Fruit fly (Drosophila melanogaster): ENCODE measurements around the gene CG43233.

CG43233 gene

DNA sequence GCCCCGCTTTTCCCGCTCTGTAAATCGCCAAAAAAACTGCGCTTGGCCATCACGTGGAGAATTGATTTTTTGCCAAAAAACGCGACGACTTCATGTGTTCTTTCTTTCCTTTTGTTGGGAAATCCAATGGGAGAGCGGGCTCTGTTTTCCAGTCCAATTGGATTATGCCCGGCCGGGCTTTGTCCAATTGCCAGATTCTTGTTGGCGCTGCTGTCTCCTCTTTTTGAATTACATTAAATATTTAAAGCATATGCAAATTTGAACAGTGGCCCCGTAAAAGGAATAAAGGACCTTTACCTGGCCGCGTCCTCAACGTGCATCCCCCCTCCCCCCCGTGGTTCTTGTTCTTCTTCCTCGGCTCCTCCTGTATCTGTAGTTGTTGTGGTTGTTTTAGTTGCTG, 43.7 kb downstream of the CG43233 start:
- no peak for TF ChIP-seq fd59A (GFP tag; optimal IDR thresholded peaks at IDR 0.05)
- no peak for TF ChIP-seq CG10631 (GFP tag; optimal IDR thresholded peaks at IDR 0.05)
- no peak for TF ChIP-seq Eip75B (GFP tag; optimal IDR thresholded peaks at IDR 0.05)
- no peak for TF ChIP-seq CG4318 (GFP tag; optimal IDR thresholded peaks at IDR 0.05)
- no peak for TF ChIP-seq CG31627 (GFP tag; optimal IDR thresholded peaks at IDR 0.05)
- TF ChIP-seq CG10669 (GFP tag; optimal IDR thresholded peaks at IDR 0.05): no peak
- TF ChIP-seq Sox15 (GFP tag; optimal IDR thresholded peaks at IDR 0.05): no peak
- no peak for TF ChIP-seq fkh (GFP tag; optimal IDR thresholded peaks at IDR 0.05)
- no peak for TF ChIP-seq CG3032 (tag; optimal IDR thresholded peaks at IDR 0.05)
- TF ChIP-seq CG1621 (tag; optimal IDR thresholded peaks at IDR 0.05): no peak
- no peak for TF ChIP-seq Lpt (GFP tag; optimal IDR thresholded peaks at IDR 0.05)

DNA sequence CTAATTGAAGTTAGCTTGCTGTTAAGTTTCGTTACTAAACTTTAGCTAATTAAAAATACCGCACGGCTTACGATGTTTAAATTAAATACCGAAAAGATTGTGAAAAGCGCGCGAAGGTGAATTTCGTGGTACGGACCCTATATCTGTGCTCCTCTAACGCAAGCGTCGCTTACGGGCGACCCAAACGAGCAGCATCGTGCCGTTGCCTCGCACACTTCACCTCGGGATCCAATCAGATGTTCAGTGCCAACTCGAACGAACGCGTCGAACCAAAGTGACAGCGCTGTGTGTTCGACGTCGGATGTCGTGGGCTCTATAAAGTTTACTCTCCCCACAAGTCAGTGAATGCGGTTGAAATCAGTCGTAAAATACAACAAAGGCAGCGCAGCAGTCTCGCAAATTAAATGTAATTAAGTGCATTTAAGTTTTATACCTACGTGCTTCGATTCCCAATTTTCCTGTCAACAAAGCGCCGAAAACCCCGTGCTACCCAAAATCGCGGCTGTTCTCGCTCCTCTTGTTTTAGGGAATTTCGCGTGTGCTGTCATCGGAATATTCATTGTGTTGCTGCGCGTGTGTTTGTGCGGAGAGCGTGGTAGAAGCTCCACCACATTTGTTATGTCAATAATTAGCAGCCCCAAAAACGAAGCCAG, 44.3 kb downstream of the CG43233 start:
- TF ChIP-seq Eip93F (GFP tag; optimal IDR thresholded peaks at IDR 0.05) (peak; percentile 24), fkh (GFP tag; optimal IDR thresholded peaks at IDR 0.05) (no peak), Blimp-1 (GFP tag; optimal IDR thresholded peaks at IDR 0.05) (no peak), Smox (GFP tag; optimal IDR thresholded peaks at IDR 0.05) (no peak), Sox14 (GFP tag; optimal IDR thresholded peaks at IDR 0.05) (peak; percentile 51), Lpt (GFP tag; optimal IDR thresholded peaks at IDR 0.05) (no peak), CG11762 (GFP tag; optimal IDR thresholded peaks at IDR 0.05; ENCODE audit: insufficient read depth) (no peak), CG6854 (GFP tag; optimal IDR thresholded peaks at IDR 0.05) (peak; percentile 42), CG16779 (tag; optimal IDR thresholded peaks at IDR 0.05) (no peak), CG15336 (GFP tag; IDR thresholded peaks at IDR 0.05) (0 out of 2 replicates have a peak, but pooled peaks have one; percentile 8), eg (GFP tag; IDR thresholded peaks at IDR 0.05) (no peak), dsx (GFP tag; optimal IDR thresholded peaks at IDR 0.05; ENCODE audit: poor library complexity, severe bottlenecking) (peak; percentile 25), esn (GFP tag; optimal IDR thresholded peaks at IDR 0.05) (peak; percentile 21), CG8632 (GFP tag; optimal IDR thresholded peaks at IDR 0.05) (no peak), dac (GFP tag; optimal IDR thresholded peaks at IDR 0.05) (no peak), Ets96B (tag; optimal IDR thresholded peaks at IDR 0.05) (no peak), CG6808 (GFP tag; optimal IDR thresholded peaks at IDR 0.05) (peak; percentile 42), cyc (GFP tag; optimal IDR thresholded peaks at IDR 0.05) (no peak), CG8119 (GFP tag; IDR thresholded peaks at IDR 0.05) (0 out of 3 replicates have a peak, but pooled peaks have one; percentile 27), CG10669 (GFP tag; optimal IDR thresholded peaks at IDR 0.05) (no peak), CG6276 (GFP tag; optimal IDR thresholded peaks at IDR 0.05) (no peak), Hr4 (GFP tag; optimal IDR thresholded peaks at IDR 0.05) (peak; percentile 5), Gug (GFP tag; IDR thresholded peaks at IDR 0.05) (no peak), pdm3 (GFP tag; optimal IDR thresholded peaks at IDR 0.05) (no peak), Eip78C (GFP tag) (peak; percentile 82), CG6792 (GFP tag; optimal IDR thresholded peaks at IDR 0.05) (no peak), CG11294 (GFP tag; IDR thresholded peaks at IDR 0.05) (no peak), Sox102F (GFP tag; optimal IDR thresholded peaks at IDR 0.05) (peak; percentile 53), CG8319 (GFP tag; optimal IDR thresholded peaks at IDR 0.05) (no peak), fd59A (GFP tag; optimal IDR thresholded peaks at IDR 0.05) (no peak), Eip75B (GFP tag; optimal IDR thresholded peaks at IDR 0.05) (peak; percentile 4), fd85E (GFP tag; optimal IDR thresholded peaks at IDR 0.05) (no peak), topi (GFP tag; optimal IDR thresholded peaks at IDR 0.05) (no peak), CG32006 (GFP tag; optimal IDR thresholded peaks at IDR 0.05) (no peak), CG3032 (tag; optimal IDR thresholded peaks at IDR 0.05) (no peak), vri (GFP tag; optimal IDR thresholded peaks at IDR 0.05) (peak; percentile 90), net (GFP tag; optimal IDR thresholded peaks at IDR 0.05) (no peak), OdsH (GFP tag; optimal IDR thresholded peaks at IDR 0.05) (no peak), Met (GFP tag; optimal IDR thresholded peaks at IDR 0.05) (peak; percentile 12), CG1621 (tag; optimal IDR thresholded peaks at IDR 0.05) (no peak), ss (GFP tag; optimal IDR thresholded peaks at IDR 0.05) (peak; percentile 36 to 61), CG34406 (GFP tag; optimal IDR thresholded peaks at IDR 0.05) (peak; percentile 21), CG7368 (GFP tag; optimal IDR thresholded peaks at IDR 0.05) (no peak), acj6 (GFP tag; optimal IDR thresholded peaks at IDR 0.05) (no peak)

All from whole organism, prepupa.